Fruit fly (Drosophila melanogaster) whole organism, pupa: ENCODE results near the gene AnxB10.
"Not testable (repeated sequence)": the region's sequence is repeated elsewhere in the genome, so short reads cannot be mapped to it uniquely, and the experiment has no call there.

ENCODE experiments used
- CG14655 ChIP-seq: fragments of 200-800 bp; sonication (Bioruptor generic); optimal IDR thresholded peaks from 3 replicates; lab custom pipeline; 2017; ENCODE audit warnings: mild to moderate bottlenecking, missing biosample characterization, missing genetic modification reagents, missing genetic modification characterization
- CG34367 ChIP-seq: fragments of 200-800 bp; sonication (Bioruptor generic); optimal IDR thresholded peaks from 2 replicates; lab custom pipeline; 2018; ENCODE audit warnings: missing biosample characterization, mild to moderate bottlenecking, missing genetic modification characterization
- CG4496 ChIP-seq: fragments of 200-800 bp; sonication (Bioruptor generic); IDR thresholded peaks from 3 replicates; pipeline ENCODE4 v1.3.6; 2022; ENCODE audit warnings: missing biosample characterization, missing genetic modification characterization
- CG8301 ChIP-seq: fragments of 200-800 bp; sonication (Bioruptor generic); optimal IDR thresholded peaks from 2 replicates; lab custom pipeline; 2018; ENCODE audit warnings: missing biosample characterization, mild to moderate bottlenecking, missing genetic modification characterization
- CG9948 ChIP-seq: fragments of 200-800 bp; sonication (Bioruptor generic); optimal IDR thresholded peaks from 2 replicates; lab custom pipeline; 2018; ENCODE audit warnings: missing biosample characterization, mild to moderate bottlenecking, missing genetic modification characterization, moderate library complexity
- EcR ChIP-seq: fragments of 200-800 bp; sonication (Bioruptor generic); optimal IDR thresholded peaks from 3 replicates; lab custom pipeline; 2019; ENCODE audit warnings: missing biosample characterization, missing genetic modification characterization, mild to moderate bottlenecking, moderate library complexity, missing genetic modification reagents
- Ets98B ChIP-seq: fragments of 200-800 bp; sonication (Bioruptor generic); IDR thresholded peaks from 2 replicates; pipeline ENCODE4 v1.3.6; 2022; ENCODE audit warnings: missing biosample characterization, missing genetic modification characterization
- Pif1A ChIP-seq: fragments of 200-800 bp; sonication (Bioruptor generic); optimal IDR thresholded peaks from 3 replicates; lab custom pipeline; 2016; ENCODE audit warnings: missing biosample characterization, missing genetic modification characterization
- Pif1B ChIP-seq: fragments of 200-800 bp; sonication (Bioruptor generic); optimal IDR thresholded peaks from 3 replicates; lab custom pipeline; 2016; ENCODE audit warnings: missing biosample characterization, missing genetic modification characterization
- gl ChIP-seq: fragments of 200-800 bp; sonication (Bioruptor generic); optimal IDR thresholded peaks from 2 replicates; lab custom pipeline; 2018; ENCODE audit warnings: missing biosample characterization, mild to moderate bottlenecking, missing genetic modification characterization

dm6 chrX:20186387-20186786 is 13.1 kb upstream of the AnxB10 start, which contains the start of gene Sdic2:
- not testable (repeated sequence) for TF ChIP-seq CG8301 (tag; lab: Kevin White, UChicago); Pif1B (GFP tag; lab: Kevin White, UChicago); gl (tag; lab: Kevin White, UChicago); CG4496 (GFP tag; lab: Robert Waterston, UW); CG9948 (tag; lab: Kevin White, UChicago); Ets98B (GFP tag; lab: Robert Waterston, UW); Pif1A; EcR (GFP tag; lab: Kevin White, UChicago); CG34367 (tag; lab: Kevin White, UChicago); CG14655 (GFP tag; lab: Kevin White, UChicago)
